Fruit fly (Drosophila melanogaster): ENCODE results near the gene Snoo.

Gene Snoo

dm6 chr2L:7933186-7933585 lies 50.8 kb downstream of the Snoo start:
- TF ChIP-seq CG17801 (GFP tag; optimal IDR thresholded peaks at IDR 0.05; ENCODE audit: partially characterized antibody) = no peak

dm6 chr2L:7932091-7932769 lies 51.8 kb downstream of the Snoo start:
- TF ChIP-seq CG17801 (GFP tag; optimal IDR thresholded peaks at IDR 0.05; ENCODE audit: partially characterized antibody) = no peak

dm6 chr2L:7931218-7931617 lies 52.8 kb downstream of the Snoo start:
- no peak for TF ChIP-seq CG17801 (GFP tag; optimal IDR thresholded peaks at IDR 0.05; ENCODE audit: partially characterized antibody)

dm6 chr2L:7930737-7931136 lies 53.3 kb downstream of the Snoo start:
- no peak for TF ChIP-seq CG17801 (GFP tag; optimal IDR thresholded peaks at IDR 0.05; ENCODE audit: partially characterized antibody)

dm6 chr2L:7926288-7927061 lies 57.5 kb downstream of the Snoo start:
- TF ChIP-seq CG17801 (GFP tag; optimal IDR thresholded peaks at IDR 0.05; ENCODE audit: partially characterized antibody) = no peak

dm6 chr2L:7925389-7925788 lies 58.6 kb downstream of the Snoo start:
- TF ChIP-seq CG17801 (GFP tag; optimal IDR thresholded peaks at IDR 0.05; ENCODE audit: partially characterized antibody) = no peak

dm6 chr2L:7923636-7924301 lies 60.2 kb downstream of the Snoo start:
- no peak for TF ChIP-seq CG17801 (GFP tag; optimal IDR thresholded peaks at IDR 0.05; ENCODE audit: partially characterized antibody)

- TF ChIP-seq CG17801 (GFP tag; optimal IDR thresholded peaks at IDR 0.05; ENCODE audit: partially characterized antibody) = no peak
Measured at dm6 chr2L:7922088-7922487, 61.9 kb downstream of the Snoo start.

dm6 chr2L:7920590-7920989 lies 63.4 kb downstream of the Snoo start:
- no peak for TF ChIP-seq CG17801 (GFP tag; optimal IDR thresholded peaks at IDR 0.05; ENCODE audit: partially characterized antibody)

dm6 chr2L:7918770-7919169 lies 65.2 kb downstream of the Snoo start:
- TF ChIP-seq CG17801 (GFP tag; optimal IDR thresholded peaks at IDR 0.05; ENCODE audit: partially characterized antibody) = no peak

dm6 chr2L:7916368-7916767 lies 67.6 kb downstream of the Snoo start:
- no peak for TF ChIP-seq CG17801 (GFP tag; optimal IDR thresholded peaks at IDR 0.05; ENCODE audit: partially characterized antibody)

dm6 chr2L:7914948-7915549 lies 68.9 kb downstream of the Snoo start:
- TF ChIP-seq CG17801 (GFP tag; optimal IDR thresholded peaks at IDR 0.05; ENCODE audit: partially characterized antibody) = no peak

dm6 chr2L:7912878-7913277 lies 71.1 kb downstream of the Snoo start:
- TF ChIP-seq CG17801 (GFP tag; optimal IDR thresholded peaks at IDR 0.05; ENCODE audit: partially characterized antibody) = no peak

- no peak for TF ChIP-seq CG17801 (GFP tag; optimal IDR thresholded peaks at IDR 0.05; ENCODE audit: partially characterized antibody)
Measured at dm6 chr2L:7911209-7911859, 72.7 kb downstream of the Snoo start.

- no peak for TF ChIP-seq CG17801 (GFP tag; optimal IDR thresholded peaks at IDR 0.05; ENCODE audit: partially characterized antibody)
Measured at dm6 chr2L:7909854-7910253, 74.1 kb downstream of the Snoo start.

All from ovary, adult (tissue).